Fruit fly (Drosophila melanogaster) whole organism, embryonic: ENCODE results near the gene CG10365.

ENCODE experiments used
- Blimp-1 ChIP-seq: fragments of 200-800 bp; sonication (Bioruptor generic); optimal IDR thresholded peaks from 3 replicates; lab custom pipeline; 2018; ENCODE audit warnings: missing biosample characterization, missing genetic modification characterization, mild to moderate bottlenecking, moderate library complexity, missing genetic modification reagents
- CG10959 ChIP-seq: fragments of 200-800 bp; sonication (Bioruptor generic); IDR thresholded peaks from 2 replicates; pipeline ENCODE4 v1.3.6; 2022; ENCODE audit warnings: missing biosample characterization, missing genetic modification characterization
- CG11085 ChIP-seq: fragments of 200-800 bp; sonication (Bioruptor generic); IDR thresholded peaks from 2 replicates; pipeline ENCODE4 v1.3.6; 2022; ENCODE audit warnings: missing biosample characterization, missing genetic modification characterization
- CG12071 ChIP-seq: fragments of 200-800 bp; sonication (Bioruptor generic); optimal IDR thresholded peaks from 3 replicates; lab custom pipeline; 2018; ENCODE audit warnings: missing biosample characterization, mild to moderate bottlenecking, missing genetic modification characterization
- CG12236 ChIP-seq: fragments of 200-800 bp; sonication (Bioruptor generic); optimal IDR thresholded peaks from 2 replicates; lab custom pipeline; 2016; ENCODE audit warnings: missing biosample characterization, missing genetic modification characterization
- CG1233 ChIP-seq: fragments of 200-800 bp; sonication (Bioruptor generic); optimal IDR thresholded peaks from 4 replicates; lab custom pipeline; 2018; ENCODE audit warnings: missing biosample characterization, mild to moderate bottlenecking, missing genetic modification characterization
- CG12659 ChIP-seq: fragments of 200-800 bp; sonication (Bioruptor generic); optimal IDR thresholded peaks from 3 replicates; lab custom pipeline; 2017; ENCODE audit warnings: mild to moderate bottlenecking, missing biosample characterization, missing genetic modification reagents, missing genetic modification characterization
- CG12942 ChIP-seq: fragments of 200-800 bp; sonication (Bioruptor generic); optimal IDR thresholded peaks from 3 replicates; lab custom pipeline; 2016; ENCODE audit warnings: missing biosample characterization, missing genetic modification characterization
- CG13775 ChIP-seq: fragments of 200-800 bp; sonication (Bioruptor generic); optimal IDR thresholded peaks from 3 replicates; lab custom pipeline; 2017; ENCODE audit warnings: missing biosample characterization, mild to moderate bottlenecking, missing genetic modification characterization
- CG1602 ChIP-seq: fragments of 200-800 bp; sonication (Bioruptor generic); optimal IDR thresholded peaks from 3 replicates; lab custom pipeline; 2016; ENCODE audit warnings: missing biosample characterization, missing genetic modification characterization
- CG2199 ChIP-seq: fragments of 200-800 bp; sonication (Bioruptor generic); IDR thresholded peaks from 3 replicates; pipeline ENCODE4 v1.3.6; 2022; ENCODE audit warnings: missing biosample characterization, missing genetic modification characterization
- CG2678 ChIP-seq: fragments of 200-800 bp; sonication (Bioruptor generic); optimal IDR thresholded peaks from 3 replicates; lab custom pipeline; 2019; ENCODE audit warnings: missing biosample characterization, mild to moderate bottlenecking, missing genetic modification characterization, moderate library complexity
- CG31224 ChIP-seq: fragments of 200-800 bp; sonication (Bioruptor generic); IDR thresholded peaks from 2 replicates; pipeline ENCODE4 v1.3.6; 2022; ENCODE audit warnings: missing biosample characterization, missing genetic modification characterization
- CG32772 ChIP-seq: fragments of 200-800 bp; sonication (Bioruptor generic); IDR thresholded peaks from 2 replicates; pipeline ENCODE4 v1.3.6; 2022; ENCODE audit warnings: missing biosample characterization, missing genetic modification characterization
- CG42726 ChIP-seq: fragments of 200-800 bp; sonication (Bioruptor generic); IDR thresholded peaks from 2 replicates; pipeline ENCODE4 v1.3.6; 2022; ENCODE audit warnings: missing biosample characterization, missing genetic modification characterization; ENCODE audit not compliant: partially characterized antibody
- CG8924 ChIP-seq: fragments of 200-800 bp; optimal IDR thresholded peaks from 3 replicates; lab custom pipeline; 2019; ENCODE audit warnings: missing biosample characterization, mild to moderate bottlenecking, missing genetic modification characterization, moderate library complexity
- CG9797 ChIP-seq: fragments of 200-800 bp; sonication (Bioruptor generic); optimal IDR thresholded peaks from 3 replicates; lab custom pipeline; 2018; ENCODE audit warnings: missing biosample characterization, mild to moderate bottlenecking, missing genetic modification characterization
- Ets97D ChIP-seq: fragments of 200-800 bp; sonication (Bioruptor generic); optimal IDR thresholded peaks from 3 replicates; lab custom pipeline; 2016; ENCODE audit warnings: missing biosample characterization, missing genetic modification characterization
- HLH3B ChIP-seq: fragments of 200-800 bp; sonication (Bioruptor generic); IDR thresholded peaks from 2 replicates; pipeline ENCODE4 v1.3.6; 2022; ENCODE audit warnings: missing biosample characterization, missing genetic modification characterization
- Hr39 ChIP-seq: fragments of >200 bp; optimal IDR thresholded peaks from 2 replicates; lab custom pipeline; 2017
- MESR4 ChIP-seq: fragments of 200-800 bp; sonication (Bioruptor generic); optimal IDR thresholded peaks from 2 replicates; lab custom pipeline; 2018; ENCODE audit warnings: missing biosample characterization, mild to moderate bottlenecking, missing genetic modification characterization, moderate library complexity
- NC2α ChIP-seq: fragments of 200-800 bp; sonication (Bioruptor generic); optimal IDR thresholded peaks from 2 replicates; lab custom pipeline; 2016; ENCODE audit warnings: missing biosample characterization, missing genetic modification characterization
- NK7.1 ChIP-seq: fragments of 200-800 bp; sonication (Bioruptor generic); optimal IDR thresholded peaks from 3 replicates; lab custom pipeline; 2016; ENCODE audit warnings: missing biosample characterization, missing genetic modification characterization
- Nf-YC ChIP-seq: fragments of 200-800 bp; optimal IDR thresholded peaks from 3 replicates; lab custom pipeline; 2019; ENCODE audit warnings: missing biosample characterization, mild to moderate bottlenecking, missing genetic modification characterization, moderate library complexity
- Rfx ChIP-seq: fragments of 200-800 bp; sonication (Bioruptor generic); IDR thresholded peaks from 2 replicates; pipeline ENCODE4 v1.3.6; 2022; ENCODE audit warnings: missing biosample characterization, missing genetic modification characterization
- Scr ChIP-seq: fragments of 200-800 bp; sonication (Bioruptor generic); IDR thresholded peaks from 2 replicates; pipeline ENCODE4 v1.3.6; 2022; ENCODE audit warnings: missing biosample characterization, missing genetic modification characterization; ENCODE audit not compliant: partially characterized antibody
- Side ChIP-seq: fragments of 200-800 bp; sonication (Bioruptor generic); optimal IDR thresholded peaks from 2 replicates; lab custom pipeline; 2016; ENCODE audit warnings: missing biosample characterization, missing genetic modification characterization
- Spps ChIP-seq: fragments of 200-800 bp; sonication (Bioruptor generic); optimal IDR thresholded peaks from 2 replicates; lab custom pipeline; 2018; ENCODE audit warnings: missing biosample characterization, mild to moderate bottlenecking, missing genetic modification characterization
- TFAM ChIP-seq: fragments of 200-800 bp; sonication (Bioruptor generic); optimal IDR thresholded peaks from 2 replicates; lab custom pipeline; 2017; ENCODE audit warnings: missing biosample characterization, missing genetic modification characterization, inconsistent platforms
- amos ChIP-seq: fragments of 200-800 bp; sonication (Bioruptor generic); IDR thresholded peaks from 2 replicates; pipeline ENCODE4 v1.3.6; 2022; ENCODE audit warnings: missing biosample characterization, missing genetic modification characterization; ENCODE audit not compliant: partially characterized antibody
- bbx ChIP-seq: fragments of 200-800 bp; sonication (Bioruptor generic); IDR thresholded peaks from 2 replicates; pipeline ENCODE4 v1.3.6; 2022; ENCODE audit warnings: missing biosample characterization, missing genetic modification characterization; ENCODE audit not compliant: partially characterized antibody
- bigmax ChIP-seq: fragments of 200-800 bp; sonication (Bioruptor generic); optimal IDR thresholded peaks from 2 replicates; lab custom pipeline; 2018; ENCODE audit warnings: missing biosample characterization, mild to moderate bottlenecking, missing genetic modification characterization
- crp ChIP-seq, 2 experiments: fragments of 200-800 bp; sonication (Bioruptor generic); optimal IDR thresholded peaks; 2 replicates in 1 of 2; 3 replicates in 1 of 2; lab custom pipeline; 2017; ENCODE audit warnings: missing biosample characterization in 2 of 2, missing genetic modification characterization in 2 of 2, mild to moderate bottlenecking in 1 of 2, moderate library complexity in 1 of 2
- dan ChIP-seq: fragments of 200-800 bp; sonication (Bioruptor generic); IDR thresholded peaks from 2 replicates; pipeline ENCODE4 v1.3.6; 2022; ENCODE audit warnings: missing biosample characterization, missing genetic modification characterization
- en ChIP-seq: fragments of 200-800 bp; sonication (Bioruptor generic); optimal IDR thresholded peaks from 2 replicates; lab custom pipeline; 2016; ENCODE audit warnings: missing biosample characterization, missing genetic modification characterization
- exex ChIP-seq: fragments of 200-800 bp; sonication (Bioruptor generic); optimal IDR thresholded peaks from 4 replicates; lab custom pipeline; 2018; ENCODE audit warnings: missing biosample characterization, mild to moderate bottlenecking, missing genetic modification characterization, moderate library complexity
- fd3F ChIP-seq: fragments of 200-800 bp; sonication (Bioruptor generic); optimal IDR thresholded peaks from 2 replicates; lab custom pipeline; 2018; ENCODE audit warnings: missing biosample characterization, mild to moderate bottlenecking, missing genetic modification characterization, moderate library complexity
- gcm2 ChIP-seq: fragments of 200-800 bp; sonication (Bioruptor generic); optimal IDR thresholded peaks from 2 replicates; lab custom pipeline; 2016; ENCODE audit warnings: missing biosample characterization, missing genetic modification characterization
- lbe ChIP-seq: fragments of 200-800 bp; sonication (Bioruptor generic); optimal IDR thresholded peaks from 2 replicates; lab custom pipeline; 2016; ENCODE audit warnings: missing biosample characterization, mild to moderate bottlenecking, missing genetic modification characterization
- oc ChIP-seq: fragments of 200-800 bp; sonication (Bioruptor generic); optimal IDR thresholded peaks from 2 replicates; lab custom pipeline; 2018; ENCODE audit warnings: missing biosample characterization, mild to moderate bottlenecking, missing genetic modification characterization, moderate library complexity
- pb ChIP-seq: fragments of 200-800 bp; sonication (Bioruptor generic); optimal IDR thresholded peaks from 3 replicates; lab custom pipeline; 2016; ENCODE audit warnings: missing biosample characterization, missing genetic modification characterization
- pho ChIP-seq: fragments of 200-800 bp; sonication (Bioruptor generic); optimal IDR thresholded peaks from 2 replicates; lab custom pipeline; 2016; ENCODE audit warnings: missing biosample characterization, missing genetic modification characterization
- sim ChIP-seq: fragments of 200-800 bp; sonication (Bioruptor generic); IDR thresholded peaks from 2 replicates; pipeline ENCODE4 v1.3.6; 2022; ENCODE audit warnings: missing biosample characterization, missing genetic modification characterization
- slou ChIP-seq: fragments of 200-800 bp; sonication (Bioruptor generic); optimal IDR thresholded peaks from 3 replicates; lab custom pipeline; 2016; ENCODE audit warnings: missing biosample characterization, missing genetic modification characterization
- toy ChIP-seq: fragments of 200-800 bp; sonication (Bioruptor generic); IDR thresholded peaks from 2 replicates; pipeline ENCODE4 v1.3.6; 2022; ENCODE audit warnings: missing biosample characterization, missing genetic modification characterization
- trem ChIP-seq: fragments of 200-800 bp; optimal IDR thresholded peaks from 3 replicates; lab custom pipeline; 2019; ENCODE audit warnings: missing biosample characterization, mild to moderate bottlenecking, missing genetic modification characterization, moderate library complexity
- trh ChIP-seq: fragments of 200-800 bp; sonication (Bioruptor generic); optimal IDR thresholded peaks from 2 replicates; lab custom pipeline; 2016; ENCODE audit warnings: missing biosample characterization, missing genetic modification characterization
- tup ChIP-seq: fragments of 200-800 bp; sonication (Bioruptor generic); optimal IDR thresholded peaks from 2 replicates; lab custom pipeline; 2016; ENCODE audit warnings: missing biosample characterization, mild to moderate bottlenecking, missing genetic modification characterization, moderate library complexity
- twi ChIP-seq: fragments of 200-800 bp; optimal IDR thresholded peaks from 2 replicates; lab custom pipeline; 2019; ENCODE audit warnings: missing biosample characterization, mild to moderate bottlenecking, missing genetic modification characterization, moderate library complexity
- yki ChIP-seq: fragments of >200 bp; optimal IDR thresholded peaks from 3 replicates; lab custom pipeline; 2018

CG10365 gene

DNA sequence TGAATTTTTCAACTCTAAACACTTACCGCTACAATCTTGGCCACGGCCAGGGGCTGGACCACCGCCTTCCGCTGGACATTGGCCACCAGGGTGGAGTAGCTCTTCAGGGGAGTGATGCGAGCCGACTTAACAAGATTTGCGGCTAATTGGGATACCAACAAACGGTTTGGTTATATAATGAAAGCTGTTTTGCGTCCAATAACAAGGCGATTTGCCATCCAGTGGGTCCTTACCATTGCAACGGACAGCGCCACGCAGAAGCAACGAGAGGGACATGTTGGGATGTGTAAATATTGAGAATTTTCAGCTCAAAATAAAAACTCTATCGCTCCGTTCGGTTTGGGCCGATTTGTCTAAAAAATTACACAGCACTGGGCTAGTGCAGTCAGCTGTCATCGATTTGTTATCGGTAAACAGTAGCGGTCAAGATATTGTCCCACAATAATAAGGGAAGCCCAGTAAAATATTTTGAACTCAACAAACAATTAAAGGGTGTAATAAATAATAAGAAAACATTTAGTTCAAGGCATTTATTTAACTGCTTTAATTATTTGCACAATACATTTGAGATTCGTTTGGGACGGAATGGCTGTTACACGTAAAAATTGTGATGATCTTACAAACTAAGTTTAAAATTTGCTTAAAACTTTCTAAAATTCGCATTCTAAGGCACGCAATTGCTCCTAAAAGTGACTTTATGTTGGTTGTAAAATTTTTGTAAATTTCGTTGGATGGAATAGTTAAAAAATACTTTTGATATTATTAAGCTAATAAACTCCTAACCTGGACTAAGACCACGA lies 37.3 kb downstream of the CG10365 start, which contains the start of gene SdhD (continued):
- TF ChIP-seq NC2α (GFP tag; lab: Kevin White, UChicago) (no peak), CG32772 (no peak), Hr39 (no peak), CG10959 (GFP tag; lab: Robert Waterston, UW) (no peak), twi (tag; lab: Kevin White, UChicago) (no peak), crp (GFP tag; optimal IDR thresholded peaks at IDR 0.05; lab: Kevin White, UChicago) (peak in 1 of 2 experiments; percentile 75), dan (GFP tag; lab: Robert Waterston, UW) (no peak), NK7.1 (GFP tag; lab: Kevin White, UChicago) (no peak), yki (lab: Kevin White, UChicago) (no peak), trh (GFP tag; lab: Kevin White, UChicago) (no peak), MESR4 (GFP tag; lab: Kevin White, UChicago) (peak; percentile 80), HLH3B (GFP tag; lab: Robert Waterston, UW) (no peak), Spps (tag; lab: Kevin White, UChicago) (no peak), CG13775 (GFP tag; lab: Kevin White, UChicago) (no peak), Rfx (GFP tag; lab: Robert Waterston, UW) (peak; percentile 35; the same call in 1 of the 2 replicates), CG2199 (GFP tag; lab: Robert Waterston, UW) (no peak), CG9797 (GFP tag; lab: Kevin White, UChicago) (no peak), CG1233 (peak; percentile 14), CG2678 (peak; percentile 28), oc (tag; lab: Kevin White, UChicago) (no peak), CG1602 (GFP tag; lab: Kevin White, UChicago) (no peak), pho (GFP tag; lab: Kevin White, UChicago) (no peak), toy (no peak), bigmax (GFP tag; lab: Kevin White, UChicago) (no peak), CG31224 (GFP tag; lab: Robert Waterston, UW) (no peak), Ets97D (GFP tag; lab: Kevin White, UChicago) (peak; percentile 13), Blimp-1 (GFP tag; lab: Kevin White, UChicago) (no peak), Nf-YC (no peak), bbx (GFP tag; lab: Robert Waterston, UW) (peak; percentile 64; the same call in 1 of the 2 replicates), CG42726 (GFP tag; lab: Robert Waterston, UW) (no peak), CG8924 (tag; lab: Kevin White, UChicago) (no peak), fd3F (GFP tag; lab: Kevin White, UChicago) (no peak), pb (GFP tag; lab: Kevin White, UChicago) (no peak), CG12071 (no peak), CG12659 (GFP tag; lab: Kevin White, UChicago) (peak; percentile 53), Side (GFP tag; lab: Kevin White, UChicago) (no peak), en (GFP tag; lab: Kevin White, UChicago) (no peak), CG11085 (GFP tag; lab: Robert Waterston, UW) (no peak), exex (peak; percentile 27), trem (tag; lab: Kevin White, UChicago) (peak; percentile 36), TFAM (GFP tag; lab: Kevin White, UChicago) (no peak), amos (GFP tag; lab: Robert Waterston, UW) (peak; percentile 58; the same call in 1 of the 2 replicates), CG12236 (GFP tag; lab: Kevin White, UChicago) (no peak), gcm2 (GFP tag; lab: Kevin White, UChicago) (no peak), tup (GFP tag; lab: Kevin White, UChicago) (no peak), sim (GFP tag; lab: Robert Waterston, UW) (no peak), lbe (GFP tag; lab: Kevin White, UChicago) (peak; percentile 38), Scr (GFP tag; lab: Robert Waterston, UW) (peak; percentile 53), slou (GFP tag; lab: Kevin White, UChicago) (no peak), CG12942 (GFP tag; lab: Kevin White, UChicago) (no peak)
